Fruit fly (Drosophila melanogaster) whole organism, embryonic: ENCODE results near the gene Jhbp2.
A peak's percentile ranks its signal among the peaks of the same experiment; 100 is the strongest.

ENCODE experiments used
- Atf-2 ChIP-seq: fragments of 200-800 bp; sonication (Bioruptor generic); optimal IDR thresholded peaks from 2 replicates; lab custom pipeline; 2016; ENCODE audit warnings: missing biosample characterization, missing genetic modification characterization
- CG10979 ChIP-seq: fragments of 200-800 bp; sonication (Bioruptor generic); optimal IDR thresholded peaks from 2 replicates; lab custom pipeline; 2018; ENCODE audit warnings: missing biosample characterization, mild to moderate bottlenecking, missing genetic modification characterization, moderate library complexity
- CG11504 ChIP-seq: fragments of 200-800 bp; sonication (Bioruptor generic); optimal IDR thresholded peaks from 3 replicates; lab custom pipeline; 2019; ENCODE audit warnings: missing biosample characterization, mild to moderate bottlenecking, missing genetic modification characterization, moderate library complexity
- CG11723 ChIP-seq: fragments of 200-800 bp; sonication (Bioruptor generic); optimal IDR thresholded peaks from 2 replicates; lab custom pipeline; 2017; ENCODE audit warnings: missing biosample characterization, mild to moderate bottlenecking, missing genetic modification characterization
- CG12659 ChIP-seq: fragments of 200-800 bp; sonication (Bioruptor generic); optimal IDR thresholded peaks from 3 replicates; lab custom pipeline; 2017; ENCODE audit warnings: mild to moderate bottlenecking, missing biosample characterization, missing genetic modification reagents, missing genetic modification characterization
- CG17361 ChIP-seq: fragments of 200-800 bp; sonication (Bioruptor generic); IDR thresholded peaks from 3 replicates; pipeline ENCODE4 v1.3.6; 2022; ENCODE audit warnings: missing biosample characterization, missing genetic modification characterization
- CG17612 ChIP-seq: fragments of 200-800 bp; sonication (Bioruptor generic); IDR thresholded peaks from 2 replicates; pipeline ENCODE4 v1.3.6; 2022; ENCODE audit warnings: missing biosample characterization, missing genetic modification characterization
- CG2120 ChIP-seq: fragments of 200-800 bp; sonication (Bioruptor generic); optimal IDR thresholded peaks from 3 replicates; lab custom pipeline; 2016; ENCODE audit warnings: missing biosample characterization, missing genetic modification characterization
- CG2199 ChIP-seq: fragments of 200-800 bp; sonication (Bioruptor generic); IDR thresholded peaks from 3 replicates; pipeline ENCODE4 v1.3.6; 2022; ENCODE audit warnings: missing biosample characterization, missing genetic modification characterization
- CG30403 ChIP-seq: fragments of 200-800 bp; sonication (Bioruptor generic); optimal IDR thresholded peaks from 3 replicates; lab custom pipeline; 2016; ENCODE audit warnings: missing biosample characterization, missing genetic modification characterization
- CG4328 ChIP-seq: fragments of 200-800 bp; sonication (Bioruptor generic); optimal IDR thresholded peaks from 3 replicates; lab custom pipeline; 2017; ENCODE audit warnings: missing biosample characterization, missing genetic modification reagents, missing genetic modification characterization
- CG4617 ChIP-seq: fragments of 200-800 bp; sonication (Bioruptor generic); optimal IDR thresholded peaks from 3 replicates; lab custom pipeline; 2016; ENCODE audit warnings: missing biosample characterization, missing genetic modification characterization, borderline replicate concordance
- CG6254 ChIP-seq: fragments of 200-800 bp; sonication (Bioruptor generic); optimal IDR thresholded peaks from 3 replicates; lab custom pipeline; 2017; ENCODE audit warnings: mild to moderate bottlenecking, missing biosample characterization, missing genetic modification reagents, missing genetic modification characterization
- CG7556 ChIP-seq: fragments of 200-800 bp; sonication (Bioruptor generic); optimal IDR thresholded peaks from 2 replicates; lab custom pipeline; 2017; ENCODE audit warnings: missing biosample characterization, mild to moderate bottlenecking, missing genetic modification characterization
- CG8290 ChIP-seq, 3 experiments: fragments of 200-800 bp; sonication (Bioruptor generic); optimal IDR thresholded peaks; 2 replicates each; lab custom pipeline; 2016 to 2019; ENCODE audit warnings: missing biosample characterization in 3 of 3, missing genetic modification characterization in 3 of 3, mild to moderate bottlenecking in 2 of 3, moderate library complexity in 1 of 3
- CG8478 ChIP-seq: fragments of >200 bp; optimal IDR thresholded peaks from 2 replicates; lab custom pipeline; 2018
- CG9727 ChIP-seq: fragments of 200-800 bp; sonication (Bioruptor generic); optimal IDR thresholded peaks from 3 replicates; lab custom pipeline; 2017; ENCODE audit warnings: missing biosample characterization, mild to moderate bottlenecking, missing genetic modification characterization
- CG9932 ChIP-seq: fragments of 200-800 bp; sonication (Bioruptor generic); IDR thresholded peaks from 2 replicates; pipeline ENCODE4 v1.3.6; 2022; ENCODE audit warnings: missing biosample characterization, missing genetic modification characterization
- Dek ChIP-seq: fragments of 200-800 bp; sonication (Bioruptor generic); optimal IDR thresholded peaks from 3 replicates; lab custom pipeline; 2019; ENCODE audit warnings: missing biosample characterization, mild to moderate bottlenecking, missing genetic modification characterization, moderate library complexity
- HLH54F ChIP-seq: fragments of 200-800 bp; sonication (Bioruptor generic); optimal IDR thresholded peaks from 3 replicates; lab custom pipeline; 2016; ENCODE audit warnings: missing biosample characterization, missing genetic modification characterization
- Med ChIP-seq: fragments of 200-800 bp; sonication (Bioruptor generic); peaks from one replicate; lab custom pipeline; 2016; ENCODE audit warnings: missing biosample characterization, missing genetic modification characterization, mild to moderate bottlenecking, inconsistent platforms, moderate library complexity
- PHDP ChIP-seq: fragments of 200-800 bp; sonication (Bioruptor generic); optimal IDR thresholded peaks from 3 replicates; lab custom pipeline; 2018; ENCODE audit warnings: missing biosample characterization, mild to moderate bottlenecking, missing genetic modification characterization, moderate library complexity
- Pdp1 ChIP-seq, 2 experiments: fragments of 200-800 bp; sonication (Bioruptor generic); optimal IDR thresholded peaks; 3 replicates each; lab custom pipeline; 2016; ENCODE audit warnings: missing biosample characterization in 2 of 2, missing genetic modification characterization in 2 of 2, mild to moderate bottlenecking in 1 of 2, moderate library complexity in 1 of 2
- Ptx1 ChIP-seq: fragments of 200-800 bp; sonication (Bioruptor generic); IDR thresholded peaks from 2 replicates; pipeline ENCODE4 v1.3.6; 2022; ENCODE audit warnings: missing biosample characterization, missing genetic modification characterization
- Rfx ChIP-seq: fragments of 200-800 bp; sonication (Bioruptor generic); IDR thresholded peaks from 2 replicates; pipeline ENCODE4 v1.3.6; 2022; ENCODE audit warnings: missing biosample characterization, missing genetic modification characterization
- cg ChIP-seq: fragments of 200-800 bp; sonication (Bioruptor generic); optimal IDR thresholded peaks from 3 replicates; lab custom pipeline; 2019; ENCODE audit warnings: missing biosample characterization, mild to moderate bottlenecking, missing genetic modification characterization, moderate library complexity
- dm ChIP-seq: fragments of 200-800 bp; sonication (Bioruptor generic); optimal IDR thresholded peaks from 3 replicates; lab custom pipeline; 2016; ENCODE audit warnings: missing biosample characterization, missing genetic modification characterization
- dmrt99B ChIP-seq: fragments of 200-800 bp; sonication (Bioruptor generic); optimal IDR thresholded peaks from 2 replicates; lab custom pipeline; 2018; ENCODE audit warnings: missing biosample characterization, mild to moderate bottlenecking, missing genetic modification characterization, moderate library complexity
- dpn ChIP-seq, 2 experiments: fragments of 200-800 bp; sonication (Bioruptor generic); optimal IDR thresholded peaks; 3 replicates each; lab custom pipeline; 2016; ENCODE audit warnings: missing biosample characterization in 2 of 2, missing genetic modification characterization in 2 of 2
- dysf ChIP-seq: fragments of 200-800 bp; sonication (Bioruptor generic); IDR thresholded peaks from 3 replicates; pipeline ENCODE4 v1.3.6; 2022; ENCODE audit warnings: missing biosample characterization, missing genetic modification characterization
- eve ChIP-seq, 2 experiments: fragments of >200 bp; optimal IDR thresholded peaks; 2 replicates each; lab custom pipeline; 2017; ENCODE audit warnings: missing biosample characterization in 2 of 2, missing genetic modification characterization in 2 of 2
- gem ChIP-seq: fragments of 200-800 bp; sonication (Bioruptor generic); optimal IDR thresholded peaks from 2 replicates; lab custom pipeline; 2019; ENCODE audit warnings: missing biosample characterization, mild to moderate bottlenecking, missing genetic modification characterization, moderate library complexity
- grau ChIP-seq: fragments of 200-800 bp; optimal IDR thresholded peaks from 3 replicates; lab custom pipeline; 2019; ENCODE audit warnings: missing biosample characterization, mild to moderate bottlenecking, missing genetic modification characterization, moderate library complexity
- gsb ChIP-seq: fragments of 200-800 bp; sonication (Bioruptor generic); IDR thresholded peaks from 2 replicates; pipeline ENCODE4 v1.3.6; 2022; ENCODE audit warnings: missing biosample characterization, missing genetic modification characterization
- lilli ChIP-seq: fragments of 200-800 bp; sonication (Bioruptor generic); optimal IDR thresholded peaks from 3 replicates; lab custom pipeline; 2016; ENCODE audit warnings: missing biosample characterization, missing genetic modification characterization
- lola ChIP-seq, 3 experiments: fragments of >200 bp in 2 of 3; fragments of 200-800 bp in 1 of 3; sonication (Bioruptor generic) in 1 of 3; optimal IDR thresholded peaks; 2 replicates each; lab custom pipeline; 2017 to 2019; ENCODE audit warnings: missing biosample characterization in 3 of 3, missing genetic modification characterization in 3 of 3, mild to moderate bottlenecking in 1 of 3, moderate library complexity in 1 of 3
- lov ChIP-seq, 2 experiments: fragments of 200-800 bp in 1 of 2; fragments of >200 bp in 1 of 2; sonication (Bioruptor generic) in 1 of 2; IDR thresholded peaks in 1 of 2; optimal IDR thresholded peaks in 1 of 2; 2 replicates in 1 of 2; 3 replicates in 1 of 2; pipeline versions ENCODE4 v1.3.6 to Lab custom; 2017 to 2022; ENCODE audit warnings: missing biosample characterization in 1 of 2, missing genetic modification characterization in 1 of 2
- mam ChIP-seq: fragments of 200-800 bp; sonication (Bioruptor generic); optimal IDR thresholded peaks from 3 replicates; lab custom pipeline; 2016; ENCODE audit warnings: missing biosample characterization, missing genetic modification characterization
- nom ChIP-seq: fragments of 200-800 bp; sonication (Bioruptor generic); optimal IDR thresholded peaks from 2 replicates; lab custom pipeline; 2017; ENCODE audit warnings: missing biosample characterization, missing genetic modification characterization, mild to moderate bottlenecking, moderate library complexity, missing genetic modification reagents
- onecut ChIP-seq: fragments of 200-800 bp; sonication (Bioruptor generic); IDR thresholded peaks from 2 replicates; pipeline ENCODE4 v1.3.6; 2022; ENCODE audit warnings: missing biosample characterization, missing genetic modification characterization
- org-1 ChIP-seq: fragments of 200-800 bp; sonication (Bioruptor generic); optimal IDR thresholded peaks from 2 replicates; lab custom pipeline; 2017; ENCODE audit warnings: missing biosample characterization, missing genetic modification characterization
- pho ChIP-seq: fragments of 200-800 bp; sonication (Bioruptor generic); optimal IDR thresholded peaks from 2 replicates; lab custom pipeline; 2016; ENCODE audit warnings: missing biosample characterization, missing genetic modification characterization
- row ChIP-seq: fragments of 200-800 bp; sonication (Bioruptor generic); IDR thresholded peaks from 3 replicates; pipeline ENCODE4 v1.3.6; 2022; ENCODE audit warnings: missing biosample characterization, missing genetic modification characterization
- sens ChIP-seq: fragments of 200-800 bp; sonication (Bioruptor generic); peaks from one replicate; lab custom pipeline; 2016; ENCODE audit warnings: missing biosample characterization, missing genetic modification characterization
- slbo ChIP-seq: fragments of 200-800 bp; sonication (Bioruptor generic); IDR thresholded peaks from 2 replicates; pipeline ENCODE4 v1.3.6; 2022; ENCODE audit warnings: missing biosample characterization, missing genetic modification characterization
- slp2 ChIP-seq: fragments of 200-800 bp; sonication (Bioruptor generic); optimal IDR thresholded peaks from 2 replicates; lab custom pipeline; 2016; ENCODE audit warnings: missing biosample characterization, missing genetic modification characterization
- sug ChIP-seq: fragments of 200-800 bp; optimal IDR thresholded peaks from 2 replicates; lab custom pipeline; 2019; ENCODE audit warnings: missing biosample characterization, mild to moderate bottlenecking, missing genetic modification characterization, moderate library complexity
- tio ChIP-seq: fragments of 200-800 bp; sonication (Bioruptor generic); optimal IDR thresholded peaks from 2 replicates; lab custom pipeline; 2017; ENCODE audit warnings: missing biosample characterization, missing genetic modification characterization, inconsistent platforms

Jhbp2 gene

DNA sequence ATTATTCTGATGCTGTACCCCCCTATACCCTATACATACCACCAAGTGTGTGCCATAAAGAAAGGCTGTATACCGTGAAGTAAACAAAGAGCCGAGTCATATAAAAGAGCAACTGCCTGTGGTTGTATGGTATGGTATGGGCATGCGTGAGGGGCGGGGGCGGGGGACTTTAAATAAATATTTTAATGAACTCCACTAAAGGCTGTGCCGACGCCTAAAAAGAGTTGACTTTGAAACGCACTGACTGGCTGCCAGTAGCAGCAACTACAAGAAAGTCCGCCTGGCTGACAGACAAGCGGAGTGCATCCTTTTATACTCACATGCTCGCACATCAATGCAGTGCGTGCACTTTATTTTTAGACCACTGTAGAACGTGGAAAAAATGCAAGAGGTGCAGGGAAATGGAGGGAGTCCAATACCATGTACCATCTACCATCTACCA lies 46.7 kb downstream of the Jhbp2 start (continued):
- no peak for TF ChIP-seq CG11723 (GFP tag; lab: Kevin White, UChicago)
- no peak for TF ChIP-seq CG17612 (GFP tag; lab: Robert Waterston, UW)
- TF ChIP-seq nom = peak; percentile 24
- TF ChIP-seq cg (GFP tag; lab: Kevin White, UChicago) = peak; percentile 30
- TF ChIP-seq gsb (GFP tag; lab: Robert Waterston, UW) = no peak
- TF ChIP-seq, all 482 proteins: peak for 17

dm6 chr3R:4913181-4913580 lies 48.0 kb downstream of the Jhbp2 start:
- TF ChIP-seq dm (no peak), slbo (peak; percentile 45), sug (tag; lab: Kevin White, UChicago) (peak; percentile 5), pho (GFP tag; lab: Kevin White, UChicago) (peak; percentile 17), Dek (tag; lab: Kevin White, UChicago) (peak; percentile 2), Rfx (GFP tag; lab: Robert Waterston, UW) (peak; percentile 28; the same call in 1 of the 2 replicates), lola (GFP tag; optimal IDR thresholded peaks at IDR 0.05; lab: Kevin White, UChicago) (peak in 1 of 3 experiments; percentile 6), Med (GFP tag; lab: Kevin White, UChicago) (peak; percentile 67), CG9932 (GFP tag; lab: Robert Waterston, UW) (peak; percentile 36), row (peak; percentile 45; the same call in 2 of the 3 replicates), CG4617 (GFP tag; lab: Kevin White, UChicago) (no peak), gem (peak; percentile 25), mam (peak; percentile 17), Ptx1 (no peak), slp2 (GFP tag; lab: Kevin White, UChicago) (peak; percentile 32), Pdp1 (GFP tag; optimal IDR thresholded peaks at IDR 0.05; lab: Kevin White, UChicago) (no peak), lov (optimal IDR thresholded peaks at IDR 0.05; lab: Kevin White, UChicago) (no peak), lov (GFP tag; IDR thresholded peaks at IDR 0.05; lab: Robert Waterston, UW) (no peak), dmrt99B (peak; percentile 2), grau (tag; lab: Kevin White, UChicago) (peak; percentile 78), CG8290 (GFP tag; optimal IDR thresholded peaks at IDR 0.05; lab: Kevin White, UChicago) (no peak), CG8290 (tag; optimal IDR thresholded peaks at IDR 0.05; lab: Kevin White, UChicago) (peak in 1 of 2 experiments; percentile 9), CG2199 (GFP tag; lab: Robert Waterston, UW) (no peak), CG2120 (peak; percentile 50), CG9727 (GFP tag; lab: Kevin White, UChicago) (peak; percentile 16), CG11504 (peak; percentile 28), CG10979 (peak; percentile 4), CG17361 (GFP tag; lab: Robert Waterston, UW) (0 out of 3 replicates have a peak, but pooled peaks have one; percentile 25), CG4328 (no peak), lilli (peak; percentile 23), HLH54F (GFP tag; lab: Kevin White, UChicago) (peak; percentile 20), Atf-2 (no peak), tio (GFP tag; lab: Kevin White, UChicago) (peak; percentile 8), CG30403 (GFP tag; lab: Kevin White, UChicago) (peak; percentile 12), PHDP (tag; lab: Kevin White, UChicago) (peak; percentile 8), onecut (GFP tag; lab: Robert Waterston, UW) (peak; percentile 22; the same call in 1 of the 2 replicates), CG7556 (GFP tag; lab: Kevin White, UChicago) (peak; percentile 27), CG6254 (GFP tag; lab: Kevin White, UChicago) (no peak), dpn (GFP tag; optimal IDR thresholded peaks at IDR 0.05; lab: Kevin White, UChicago) (peak in 1 of 2 experiments; percentile 7), CG8478 (no peak), sens (GFP tag; lab: Kevin White, UChicago) (peak; percentile 81), CG12659 (GFP tag; lab: Kevin White, UChicago) (peak; percentile 5), org-1 (no peak), dysf (GFP tag; lab: Robert Waterston, UW) (peak; percentile 32; the same call in 1 of the 3 replicates), eve (GFP tag; optimal IDR thresholded peaks at IDR 0.05; lab: Kevin White, UChicago) (peak in 1 of 2 experiments; percentile 29)
